Fruit fly (Drosophila melanogaster) whole organism, embryonic: ENCODE results near the gene Pex10.

ENCODE experiments used
- Bteb2 ChIP-seq: fragments of 200-800 bp; sonication (Bioruptor generic); optimal IDR thresholded peaks from 2 replicates; lab custom pipeline; 2016; ENCODE audit warnings: missing biosample characterization, missing genetic modification characterization
- CG10274 ChIP-seq: fragments of 200-800 bp; sonication (Bioruptor generic); optimal IDR thresholded peaks from 3 replicates; lab custom pipeline; 2017; ENCODE audit warnings: missing biosample characterization, mild to moderate bottlenecking, missing genetic modification characterization
- CG11085 ChIP-seq: fragments of 200-800 bp; sonication (Bioruptor generic); IDR thresholded peaks from 2 replicates; pipeline ENCODE4 v1.3.6; 2022; ENCODE audit warnings: missing biosample characterization, missing genetic modification characterization
- CG11696 ChIP-seq: fragments of 200-800 bp; sonication (Bioruptor generic); IDR thresholded peaks from 2 replicates; pipeline ENCODE4 v1.3.6; 2022; ENCODE audit warnings: missing biosample characterization, missing genetic modification characterization
- CG12104 ChIP-seq: fragments of 200-800 bp; sonication (Bioruptor generic); optimal IDR thresholded peaks from 3 replicates; lab custom pipeline; 2016; ENCODE audit warnings: missing biosample characterization, missing genetic modification characterization
- CG12236 ChIP-seq: fragments of 200-800 bp; sonication (Bioruptor generic); optimal IDR thresholded peaks from 2 replicates; lab custom pipeline; 2016; ENCODE audit warnings: missing biosample characterization, missing genetic modification characterization
- CG1233 ChIP-seq: fragments of 200-800 bp; sonication (Bioruptor generic); optimal IDR thresholded peaks from 4 replicates; lab custom pipeline; 2018; ENCODE audit warnings: missing biosample characterization, mild to moderate bottlenecking, missing genetic modification characterization
- CG12659 ChIP-seq: fragments of 200-800 bp; sonication (Bioruptor generic); optimal IDR thresholded peaks from 3 replicates; lab custom pipeline; 2017; ENCODE audit warnings: mild to moderate bottlenecking, missing biosample characterization, missing genetic modification reagents, missing genetic modification characterization
- CG12942 ChIP-seq: fragments of 200-800 bp; sonication (Bioruptor generic); optimal IDR thresholded peaks from 3 replicates; lab custom pipeline; 2016; ENCODE audit warnings: missing biosample characterization, missing genetic modification characterization
- CG1529 ChIP-seq: fragments of 200-800 bp; sonication (Bioruptor generic); optimal IDR thresholded peaks from 3 replicates; lab custom pipeline; 2018; ENCODE audit warnings: missing biosample characterization, missing genetic modification characterization
- CG16815 ChIP-seq: fragments of 200-800 bp; sonication (Bioruptor generic); optimal IDR thresholded peaks from 3 replicates; lab custom pipeline; 2017; ENCODE audit warnings: missing biosample characterization, mild to moderate bottlenecking, missing genetic modification characterization
- CG17359 ChIP-seq: fragments of 200-800 bp; sonication (Bioruptor generic); optimal IDR thresholded peaks from 3 replicates; lab custom pipeline; 2018; ENCODE audit warnings: missing biosample characterization, mild to moderate bottlenecking, missing genetic modification characterization, moderate library complexity
- CG18619 ChIP-seq: fragments of 200-800 bp; sonication (Bioruptor generic); optimal IDR thresholded peaks from 3 replicates; lab custom pipeline; 2017; ENCODE audit warnings: missing biosample characterization, mild to moderate bottlenecking, missing genetic modification characterization
- CG31224 ChIP-seq: fragments of 200-800 bp; sonication (Bioruptor generic); IDR thresholded peaks from 2 replicates; pipeline ENCODE4 v1.3.6; 2022; ENCODE audit warnings: missing biosample characterization, missing genetic modification characterization
- CG4730 ChIP-seq: fragments of 200-800 bp; sonication (Bioruptor generic); IDR thresholded peaks from 2 replicates; pipeline ENCODE4 v1.3.6; 2022; ENCODE audit warnings: missing biosample characterization, missing genetic modification characterization
- CG5180 ChIP-seq: fragments of 200-800 bp; sonication (Bioruptor generic); optimal IDR thresholded peaks from 3 replicates; lab custom pipeline; 2017; ENCODE audit warnings: missing biosample characterization, missing genetic modification characterization, mild to moderate bottlenecking, moderate library complexity, missing genetic modification reagents
- CG5245 ChIP-seq: fragments of 200-800 bp; sonication (Bioruptor generic); optimal IDR thresholded peaks from 3 replicates; lab custom pipeline; 2016; ENCODE audit warnings: missing biosample characterization, missing genetic modification characterization
- CG7556 ChIP-seq: fragments of 200-800 bp; sonication (Bioruptor generic); optimal IDR thresholded peaks from 2 replicates; lab custom pipeline; 2017; ENCODE audit warnings: missing biosample characterization, mild to moderate bottlenecking, missing genetic modification characterization
- CG7786 ChIP-seq: fragments of 200-800 bp; sonication (Bioruptor generic); optimal IDR thresholded peaks from 2 replicates; lab custom pipeline; 2016; ENCODE audit warnings: missing biosample characterization, missing genetic modification characterization
- CG8765 ChIP-seq: fragments of 200-800 bp; sonication (Bioruptor generic); IDR thresholded peaks from 2 replicates; pipeline ENCODE4 v1.3.6; 2022; ENCODE audit warnings: missing biosample characterization, missing genetic modification characterization
- CG9437 ChIP-seq: fragments of 200-800 bp; sonication (Bioruptor generic); optimal IDR thresholded peaks from 2 replicates; lab custom pipeline; 2018; ENCODE audit warnings: missing biosample characterization, mild to moderate bottlenecking, missing genetic modification characterization
- CG9727 ChIP-seq: fragments of 200-800 bp; sonication (Bioruptor generic); optimal IDR thresholded peaks from 3 replicates; lab custom pipeline; 2017; ENCODE audit warnings: missing biosample characterization, mild to moderate bottlenecking, missing genetic modification characterization
- HLH54F ChIP-seq: fragments of 200-800 bp; sonication (Bioruptor generic); optimal IDR thresholded peaks from 3 replicates; lab custom pipeline; 2016; ENCODE audit warnings: missing biosample characterization, missing genetic modification characterization
- Max ChIP-seq: fragments of 200-800 bp; sonication (Bioruptor generic); optimal IDR thresholded peaks from 2 replicates; lab custom pipeline; 2016; ENCODE audit warnings: missing biosample characterization, mild to moderate bottlenecking, missing genetic modification characterization
- PHDP ChIP-seq: fragments of 200-800 bp; sonication (Bioruptor generic); optimal IDR thresholded peaks from 3 replicates; lab custom pipeline; 2018; ENCODE audit warnings: missing biosample characterization, mild to moderate bottlenecking, missing genetic modification characterization, moderate library complexity
- az2 ChIP-seq: fragments of 200-800 bp; sonication (Bioruptor generic); optimal IDR thresholded peaks from 3 replicates; lab custom pipeline; 2016; ENCODE audit warnings: missing biosample characterization, missing genetic modification characterization
- bab2 ChIP-seq: fragments of 200-800 bp; sonication (Bioruptor generic); optimal IDR thresholded peaks from 2 replicates; lab custom pipeline; 2016; ENCODE audit warnings: missing biosample characterization, missing genetic modification characterization
- bsh ChIP-seq, 2 experiments: fragments of 200-800 bp; sonication (Bioruptor generic); optimal IDR thresholded peaks; 2 replicates each; lab custom pipeline; 2017 to 2018; ENCODE audit warnings: mild to moderate bottlenecking in 2 of 2, missing biosample characterization in 2 of 2, missing genetic modification characterization in 2 of 2, moderate library complexity in 1 of 2
- crc ChIP-seq: fragments of 200-800 bp; sonication (Bioruptor generic); optimal IDR thresholded peaks from 2 replicates; lab custom pipeline; 2016; ENCODE audit warnings: missing biosample characterization, missing genetic modification characterization
- disco-r ChIP-seq: fragments of 200-800 bp; sonication (Bioruptor generic); optimal IDR thresholded peaks from 2 replicates; lab custom pipeline; 2016; ENCODE audit warnings: missing biosample characterization, missing genetic modification characterization
- dmrt11E ChIP-seq: fragments of 200-800 bp; sonication (Bioruptor generic); optimal IDR thresholded peaks from 3 replicates; lab custom pipeline; 2018; ENCODE audit warnings: missing biosample characterization, mild to moderate bottlenecking, missing genetic modification characterization, moderate library complexity
- dpn ChIP-seq, 2 experiments: fragments of 200-800 bp; sonication (Bioruptor generic); optimal IDR thresholded peaks; 3 replicates each; lab custom pipeline; 2016; ENCODE audit warnings: missing biosample characterization in 2 of 2, missing genetic modification characterization in 2 of 2
- grau ChIP-seq: fragments of 200-800 bp; optimal IDR thresholded peaks from 3 replicates; lab custom pipeline; 2019; ENCODE audit warnings: missing biosample characterization, mild to moderate bottlenecking, missing genetic modification characterization, moderate library complexity
- hkb ChIP-seq, 2 experiments: fragments of 200-800 bp in 1 of 2; fragments of >200 bp in 1 of 2; sonication (Bioruptor generic) in 1 of 2; IDR thresholded peaks in 1 of 2; optimal IDR thresholded peaks in 1 of 2; 2 replicates each; pipeline versions ENCODE4 v1.3.6 to Lab custom; 2017 to 2022; ENCODE audit warnings: missing biosample characterization in 1 of 2, missing genetic modification characterization in 1 of 2
- jumu ChIP-seq: fragments of 200-800 bp; sonication (Bioruptor generic); optimal IDR thresholded peaks from 3 replicates; lab custom pipeline; 2016; ENCODE audit warnings: missing biosample characterization, missing genetic modification characterization
- lola ChIP-seq, 3 experiments: fragments of >200 bp in 2 of 3; fragments of 200-800 bp in 1 of 3; sonication (Bioruptor generic) in 1 of 3; optimal IDR thresholded peaks; 2 replicates each; lab custom pipeline; 2017 to 2019; ENCODE audit warnings: missing biosample characterization in 3 of 3, missing genetic modification characterization in 3 of 3, mild to moderate bottlenecking in 1 of 3, moderate library complexity in 1 of 3
- maf-S ChIP-seq: fragments of 200-800 bp; sonication (Bioruptor generic); optimal IDR thresholded peaks from 2 replicates; lab custom pipeline; 2016; ENCODE audit warnings: missing biosample characterization, missing genetic modification characterization
- otp ChIP-seq: fragments of 200-800 bp; sonication (Bioruptor generic); IDR thresholded peaks from 3 replicates; pipeline ENCODE4, ENCODE4 v1.3.6; 2022; ENCODE audit warnings: missing biosample characterization, missing genetic modification characterization
- pfk ChIP-seq: fragments of 200-800 bp; sonication (Bioruptor generic); optimal IDR thresholded peaks from 2 replicates; lab custom pipeline; 2018; ENCODE audit warnings: missing biosample characterization, mild to moderate bottlenecking, missing genetic modification characterization, moderate library complexity
- pho ChIP-seq: fragments of 200-800 bp; sonication (Bioruptor generic); optimal IDR thresholded peaks from 2 replicates; lab custom pipeline; 2016; ENCODE audit warnings: missing biosample characterization, missing genetic modification characterization
- pnt ChIP-seq: fragments of 200-800 bp; sonication (Bioruptor generic); optimal IDR thresholded peaks from 3 replicates; lab custom pipeline; 2016; ENCODE audit warnings: missing biosample characterization, missing genetic modification characterization
- pum ChIP-seq: fragments of 200-800 bp; sonication (Bioruptor generic); optimal IDR thresholded peaks from 2 replicates; lab custom pipeline; 2016; ENCODE audit warnings: missing biosample characterization, missing genetic modification characterization
- pzg ChIP-seq: fragments of 200-800 bp; sonication (Bioruptor generic); optimal IDR thresholded peaks from 3 replicates; lab custom pipeline; 2018; ENCODE audit warnings: missing biosample characterization, mild to moderate bottlenecking, missing genetic modification characterization, moderate library complexity
- sna ChIP-seq: fragments of 200-800 bp; sonication (Bioruptor generic); IDR thresholded peaks from 2 replicates; pipeline ENCODE4 v1.3.6; 2022; ENCODE audit warnings: missing biosample characterization, missing genetic modification characterization; ENCODE audit not compliant: partially characterized antibody
- sug ChIP-seq: fragments of 200-800 bp; optimal IDR thresholded peaks from 2 replicates; lab custom pipeline; 2019; ENCODE audit warnings: missing biosample characterization, mild to moderate bottlenecking, missing genetic modification characterization, moderate library complexity
- trh ChIP-seq: fragments of 200-800 bp; sonication (Bioruptor generic); optimal IDR thresholded peaks from 2 replicates; lab custom pipeline; 2016; ENCODE audit warnings: missing biosample characterization, missing genetic modification characterization
- tx ChIP-seq: fragments of 200-800 bp; sonication (Bioruptor generic); optimal IDR thresholded peaks from 2 replicates; lab custom pipeline; 2016; ENCODE audit warnings: missing biosample characterization, missing genetic modification characterization
- wdn ChIP-seq: fragments of 200-800 bp; sonication (Bioruptor generic); IDR thresholded peaks from 2 replicates; pipeline ENCODE4 v1.3.6; 2022; ENCODE audit warnings: missing biosample characterization, missing genetic modification characterization
- z ChIP-seq: fragments of 200-800 bp; sonication (Bioruptor generic); IDR thresholded peaks from 3 replicates; pipeline ENCODE4 v1.3.6; 2022; ENCODE audit warnings: missing biosample characterization, missing genetic modification characterization

Pex10 gene

dm6 chr3L:1548345-1548970 is 9.6 kb upstream of the Pex10 start (continued):
- TF ChIP-seq sna (no peak), CG12104 (GFP tag; lab: Kevin White, UChicago) (peak; percentile 57), bab2 (peak; percentile 14), tx (GFP tag; lab: Kevin White, UChicago) (peak; percentile 41), pzg (GFP tag; lab: Kevin White, UChicago) (no peak), dmrt11E (tag; lab: Kevin White, UChicago) (peak; percentile 30), PHDP (tag; lab: Kevin White, UChicago) (peak; percentile 56), CG16815 (GFP tag; lab: Kevin White, UChicago) (peak; percentile 41), CG9727 (GFP tag; lab: Kevin White, UChicago) (peak; percentile 73), az2 (GFP tag; lab: Kevin White, UChicago) (peak; percentile 40), pho (GFP tag; lab: Kevin White, UChicago) (peak; percentile 66), Bteb2 (GFP tag; lab: Kevin White, UChicago) (peak; percentile 63), CG31224 (GFP tag; lab: Robert Waterston, UW) (0 out of 2 replicates have a peak, but pooled peaks have one; percentile 35), wdn (GFP tag; lab: Robert Waterston, UW) (peak; percentile 10; the same call in 1 of the 2 replicates), maf-S (GFP tag; lab: Kevin White, UChicago) (peak; percentile 19), sug (tag; lab: Kevin White, UChicago) (peak; percentile 90), CG7556 (GFP tag; lab: Kevin White, UChicago) (peak; percentile 75), CG11085 (GFP tag; lab: Robert Waterston, UW) (0 out of 2 replicates have a peak, but pooled peaks have one; percentile 9), CG12659 (peak; percentile 52), CG9437 (GFP tag; lab: Kevin White, UChicago) (peak; percentile 44), dpn (GFP tag; optimal IDR thresholded peaks at IDR 0.05; lab: Kevin White, UChicago) (peak; percentile 64), CG1233 (peak; percentile 66), disco-r (no peak), CG5245 (peak; percentile 4), CG10274 (peak; percentile 38), CG5180 (GFP tag; lab: Kevin White, UChicago) (no peak), pum (GFP tag; lab: Kevin White, UChicago) (peak; percentile 24), CG7786 (peak; percentile 57), CG12236 (no peak), lola (GFP tag; optimal IDR thresholded peaks at IDR 0.05; lab: Kevin White, UChicago) (peak in 1 of 3 experiments; percentile 34), CG18619 (GFP tag; lab: Kevin White, UChicago) (peak; percentile 63), CG12942 (GFP tag; lab: Kevin White, UChicago) (no peak), bsh (GFP tag; optimal IDR thresholded peaks at IDR 0.05; lab: Kevin White, UChicago) (peak in 1 of 2 experiments; percentile 21), grau (peak; percentile 95), pnt (GFP tag; lab: Kevin White, UChicago) (peak; percentile 33), trh (GFP tag; lab: Kevin White, UChicago) (peak; percentile 22), Max (peak; percentile 7), otp (GFP tag; lab: Robert Waterston, UW) (no peak), CG4730 (GFP tag; lab: Robert Waterston, UW) (no peak), z (no peak), crc (GFP tag; lab: Kevin White, UChicago) (peak; percentile 43), HLH54F (GFP tag; lab: Kevin White, UChicago) (peak; percentile 50), hkb (optimal IDR thresholded peaks at IDR 0.05; lab: Kevin White, UChicago) (no peak), hkb (GFP tag; IDR thresholded peaks at IDR 0.05; lab: Robert Waterston, UW) (peak; percentile 48; the same call in 1 of the 2 replicates), jumu (no peak), CG17359 (tag; lab: Kevin White, UChicago) (peak; percentile 60), CG11696 (GFP tag; lab: Robert Waterston, UW) (no peak), CG1529 (no peak), pfk (GFP tag; lab: Kevin White, UChicago) (no peak), CG8765 (no peak)
